Fruit fly (Drosophila melanogaster): ENCODE results near the gene AhcyL2.

DNA sequence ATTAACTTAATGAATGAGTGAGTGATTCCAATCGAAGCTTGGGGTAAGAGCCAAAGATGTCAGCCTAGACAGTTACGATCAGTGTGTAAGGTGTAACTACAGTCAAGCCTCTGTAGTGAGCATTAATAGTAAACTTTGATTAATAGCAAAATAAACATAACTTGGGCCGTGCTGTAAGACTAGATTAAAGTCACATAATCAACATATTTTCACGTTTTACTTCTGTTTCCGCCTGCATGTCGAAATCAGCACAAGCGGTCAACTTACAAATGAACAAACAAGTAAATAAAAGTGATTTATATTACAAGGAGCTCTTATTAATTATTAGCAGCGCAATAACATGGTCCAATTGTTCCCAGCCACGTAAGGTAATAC is 6.0 kb upstream of the AhcyL2 start:
- no peak for TF ChIP-seq CG9437 (GFP tag; optimal IDR thresholded peaks at IDR 0.05)
- no peak for TF ChIP-seq C15 (GFP tag; IDR thresholded peaks at IDR 0.05)
- TF ChIP-seq TFAM (GFP tag; optimal IDR thresholded peaks at IDR 0.05) = no peak

Data from whole organism, embryonic.